Worm (Caenorhabditis elegans) whole organism, mixed stage, embryonic: Measurements from ENCODE around the gene cfz-2.
"Not testable (repeated sequence)": the region's sequence is repeated elsewhere in the genome, so short reads cannot be mapped to it uniquely, and the experiment has no call there.

Experiments
- bed-3 ChIP-seq: fragments of 200-800 bp; sonication (Bioruptor generic); optimal IDR thresholded peaks from 3 replicates; lab custom pipeline; 2018; ENCODE audit warnings: mild to moderate bottlenecking, missing genetic modification characterization, moderate library complexity, missing compliant biosample characterization
- blmp-1 ChIP-seq: fragments of 150-350 bp; optimal IDR thresholded peaks from 2 replicates; lab custom pipeline; 2014; ENCODE audit warnings: missing biosample characterization, missing genetic modification characterization
- ceh-83 ChIP-seq: fragments of 200-800 bp; sonication (Bioruptor generic); optimal IDR thresholded peaks from 2 replicates; lab custom pipeline; 2018; ENCODE audit warnings: mild to moderate bottlenecking, missing genetic modification characterization, missing compliant biosample characterization
- ces-1 ChIP-seq: fragments of 150-350 bp; optimal IDR thresholded peaks from 2 replicates; lab custom pipeline; 2014; ENCODE audit warnings: missing biosample characterization, missing genetic modification reagents, missing genetic modification characterization
- elt-1 ChIP-seq: sonication (generic microtip); optimal IDR thresholded peaks from 2 replicates; lab custom pipeline; 2017; ENCODE audit warnings: missing genetic modification characterization, mild to moderate bottlenecking, missing compliant biosample characterization, antibody characterized with exemption, moderate library complexity, borderline replicate concordance; ENCODE audit not compliant: insufficient read depth
- elt-3 ChIP-seq: fragments of 150-350 bp; optimal IDR thresholded peaks from 2 replicates; lab custom pipeline; 2014; ENCODE audit warnings: missing biosample characterization, missing genetic modification characterization
- flh-1 ChIP-seq: fragments of 200-800 bp; sonication (Bioruptor generic); optimal IDR thresholded peaks from 2 replicates; lab custom pipeline; 2018; ENCODE audit warnings: mild to moderate bottlenecking, missing genetic modification characterization, moderate library complexity, missing compliant biosample characterization
- ham-2 ChIP-seq: fragments of 200-800 bp; sonication (Bioruptor generic); optimal IDR thresholded peaks from 2 replicates; lab custom pipeline; 2018; ENCODE audit warnings: mild to moderate bottlenecking, missing genetic modification characterization, missing compliant biosample characterization
- hlh-1 ChIP-seq: fragments of 150-350 bp; optimal IDR thresholded peaks from 2 replicates; lab custom pipeline; 2014; ENCODE audit warnings: missing biosample characterization, missing genetic modification reagents, missing genetic modification characterization
- lin-13 ChIP-seq: fragments of 150-350 bp; optimal IDR thresholded peaks from 2 replicates; lab custom pipeline; 2014; ENCODE audit warnings: missing biosample characterization, missing genetic modification characterization
- lin-32 ChIP-seq: fragments of 200-800 bp; sonication (Bioruptor generic); optimal IDR thresholded peaks from 2 replicates; lab custom pipeline; 2018; ENCODE audit warnings: mild to moderate bottlenecking, missing genetic modification characterization, missing compliant biosample characterization
- lsy-2 ChIP-seq: fragments of 150-350 bp; optimal IDR thresholded peaks from 2 replicates; lab custom pipeline; 2014; ENCODE audit warnings: missing biosample characterization, missing genetic modification characterization
- mab-5 ChIP-seq: fragments of 150-350 bp; optimal IDR thresholded peaks from 2 replicates; lab custom pipeline; 2014; ENCODE audit warnings: missing biosample characterization, missing genetic modification characterization
- nhr-237 ChIP-seq: fragments of 150-350 bp; optimal IDR thresholded peaks from 2 replicates; lab custom pipeline; 2014; ENCODE audit warnings: missing biosample characterization, missing genetic modification characterization
- nhr-76 ChIP-seq: sonication (generic microtip); optimal IDR thresholded peaks from 2 replicates; lab custom pipeline; 2017; ENCODE audit warnings: missing biosample characterization, missing genetic modification characterization
- snpc-4 ChIP-seq: fragments of 150-350 bp; optimal IDR thresholded peaks from 2 replicates; lab custom pipeline; 2014; ENCODE audit warnings: missing biosample characterization, missing genetic modification characterization
- sptf-1 ChIP-seq: sonication (generic microtip); optimal IDR thresholded peaks from 2 replicates; lab custom pipeline; 2017; ENCODE audit warnings: mild to moderate bottlenecking, missing genetic modification characterization, moderate library complexity, missing compliant biosample characterization
- unc-39 ChIP-seq: fragments of 150-350 bp; optimal IDR thresholded peaks from 2 replicates; lab custom pipeline; 2014; ENCODE audit warnings: missing biosample characterization, missing genetic modification characterization
- unc-62 ChIP-seq: fragments of 150-350 bp; optimal IDR thresholded peaks from 2 replicates; lab custom pipeline; 2014; ENCODE audit warnings: missing biosample characterization, missing genetic modification reagents, missing genetic modification characterization
- zip-8 ChIP-seq: fragments of 150-350 bp; optimal IDR thresholded peaks from 2 replicates; lab custom pipeline; 2014; ENCODE audit warnings: missing biosample characterization, missing genetic modification characterization
- ztf-11 ChIP-seq: fragments of 150-350 bp; optimal IDR thresholded peaks from 2 replicates; lab custom pipeline; 2014; ENCODE audit warnings: missing biosample characterization, missing genetic modification characterization

Gene cfz-2

DNA sequence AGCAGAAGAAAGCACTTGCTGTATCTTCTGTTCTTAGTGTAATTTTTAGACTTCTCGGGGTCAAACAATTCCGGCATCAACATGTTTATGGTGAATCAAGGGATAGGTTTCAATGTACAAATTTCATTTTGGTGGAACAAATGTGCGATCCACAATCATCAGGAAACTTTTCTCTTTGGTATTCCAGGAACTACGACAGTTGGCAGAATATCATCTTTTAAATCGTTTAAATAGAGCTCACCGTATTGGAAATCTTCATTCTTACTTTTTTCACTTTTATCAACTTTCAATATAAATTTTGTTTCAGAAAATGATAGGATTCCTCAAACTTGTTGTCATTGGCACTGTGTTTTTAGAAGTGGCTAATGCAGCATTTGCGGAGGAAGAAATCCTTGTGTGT lies 47.9 kb downstream of the cfz-2 start, which contains the start of gene T20D4.12:
TSS of gene T20D4.12 (plus strand) at position 301 of the 400 bp plus-strand sequence.
- TF ChIP-seq nhr-76 (tag; lab: Kevin White, UChicago); unc-62; ces-1 (GFP tag; lab: Kevin White, UChicago): not testable (repeated sequence)

DNA sequence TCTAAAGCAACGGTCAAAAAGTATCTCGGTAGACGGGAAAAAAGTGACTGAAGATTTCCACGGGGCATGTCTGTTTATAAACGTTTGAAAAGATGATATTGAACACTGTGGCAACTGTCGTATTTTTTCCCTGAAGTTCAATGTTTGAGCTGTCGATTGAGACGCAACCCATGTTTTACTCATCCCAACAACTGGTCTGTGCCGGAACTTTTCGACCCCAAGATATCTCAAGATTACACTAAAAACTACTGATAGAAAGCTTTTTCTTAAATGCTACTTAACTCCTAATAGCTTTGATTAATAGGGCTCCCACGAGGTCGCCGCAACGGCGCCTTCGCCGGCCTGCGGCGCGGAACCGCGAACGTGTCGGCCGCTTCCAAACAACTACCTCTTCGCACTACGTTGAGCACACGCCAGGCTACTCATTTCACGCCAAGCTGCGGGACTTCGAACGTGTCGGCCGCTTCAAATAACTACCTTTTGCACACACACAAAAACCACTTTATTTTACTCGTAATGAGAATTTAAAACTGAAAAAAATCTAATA lies 49.9 kb downstream of the cfz-2 start, which contains the start of gene T20D4.15:
TSS of gene T20D4.15 (minus strand) at position 51 of the 547 bp plus-strand sequence.
- TF ChIP-seq bed-3 (GFP tag; lab: Kevin White, UChicago), result no peak

DNA sequence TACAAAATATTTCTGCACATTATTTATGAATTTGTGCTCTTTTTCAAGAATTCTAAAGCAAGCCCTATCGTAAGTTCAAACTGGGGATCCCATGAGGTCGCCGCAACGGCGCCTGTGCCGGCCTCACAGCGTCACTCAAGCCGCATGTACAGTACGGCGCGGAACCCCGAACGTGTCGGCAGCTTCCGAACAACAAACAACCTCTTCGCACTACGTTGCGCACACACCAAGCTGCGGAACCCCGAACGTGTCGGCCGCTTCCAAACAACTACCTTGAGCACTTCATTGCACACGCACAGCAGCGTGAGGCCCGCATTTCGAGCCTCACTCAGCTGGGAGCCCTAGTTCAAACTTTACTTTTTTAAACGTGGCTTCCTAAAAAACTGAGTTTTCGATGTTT lies 50.6 kb downstream of the cfz-2 start:
- TF ChIP-seq zip-8 (tag; lab: Kevin White, UChicago) (no peak), ztf-11 (no peak), nhr-76 (tag; lab: Kevin White, UChicago) (no peak), lin-13 (tag; lab: Kevin White, UChicago) (no peak), lsy-2 (tag; lab: Kevin White, UChicago) (no peak), lin-32 (GFP tag; lab: Kevin White, UChicago) (no peak), sptf-1 (tag; lab: Kevin White, UChicago) (no peak), snpc-4 (tag; lab: Kevin White, UChicago) (no peak), bed-3 (GFP tag; lab: Kevin White, UChicago) (no peak), unc-39 (tag; lab: Kevin White, UChicago) (no peak), flh-1 (GFP tag; lab: Kevin White, UChicago) (no peak), ham-2 (no peak), elt-3 (no peak), ceh-83 (GFP tag; lab: Kevin White, UChicago) (no peak), blmp-1 (tag; lab: Kevin White, UChicago) (no peak), hlh-1 (tag; lab: Kevin White, UChicago) (no peak), elt-1 (tag; lab: Kevin White, UChicago) (no peak), nhr-237 (tag; lab: Kevin White, UChicago) (no peak), mab-5 (no peak)
